Worm (Caenorhabditis elegans): ENCODE data around the gene K03D3.2.

DNA sequence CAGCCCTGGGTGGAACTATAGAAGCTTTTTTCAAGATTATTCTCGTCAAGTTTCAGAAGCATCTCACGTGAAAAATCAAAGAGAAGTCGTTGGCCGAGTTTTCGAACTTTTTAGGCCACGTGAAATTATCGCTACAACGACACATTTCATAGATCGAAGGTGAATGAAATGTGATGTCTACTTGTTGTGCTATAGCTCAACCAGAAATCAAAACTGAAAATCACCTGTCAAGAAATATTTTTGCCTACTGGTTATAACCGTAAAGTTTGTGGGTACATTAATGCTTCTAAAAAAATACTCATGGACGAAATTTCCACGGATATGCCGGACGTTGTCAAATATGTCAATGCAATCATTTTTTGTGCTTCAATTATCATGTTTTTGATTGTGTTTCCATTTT is 6.6 kb upstream of the K03D3.2 start, which contains the start of gene srz-38:
- TF ChIP-seq nhr-23 (tag; optimal IDR thresholded peaks at IDR 0.05): no peak
- TF ChIP-seq egl-27 (tag; optimal IDR thresholded peaks at IDR 0.05): no peak
- TF ChIP-seq ztf-4 (tag; optimal IDR thresholded peaks at IDR 0.05): no peak
- no peak for TF ChIP-seq fos-1 (tag; optimal IDR thresholded peaks at IDR 0.05)
- TF ChIP-seq snpc-4 (tag; optimal IDR thresholded peaks at IDR 0.05): no peak
- TF ChIP-seq ceh-16 (tag; optimal IDR thresholded peaks at IDR 0.05): no peak
- TF ChIP-seq nhr-25 (tag; optimal IDR thresholded peaks at IDR 0.05): no peak
- TF ChIP-seq nhr-21 (tag; optimal IDR thresholded peaks at IDR 0.05): no peak
- no peak for TF ChIP-seq skn-1 (tag; optimal IDR thresholded peaks at IDR 0.05)

Measured in whole organism, L2 larva.